Worm (Caenorhabditis elegans): ENCODE data around the gene oac-51.

- no peak for TF ChIP-seq ama-1 (optimal IDR thresholded peaks at IDR 0.05)
- no peak for TF ChIP-seq lin-11 (tag; optimal IDR thresholded peaks at IDR 0.05)
- TF ChIP-seq lin-39 (tag; optimal IDR thresholded peaks at IDR 0.05): no peak
- no peak for TF ChIP-seq aly-2 (tag; optimal IDR thresholded peaks at IDR 0.05)
- no peak for TF ChIP-seq alr-1 (tag; optimal IDR thresholded peaks at IDR 0.05)
- no peak for TF ChIP-seq lin-13 (GFP tag; optimal IDR thresholded peaks at IDR 0.05)
- TF ChIP-seq fos-1 (tag; optimal IDR thresholded peaks at IDR 0.05): no peak
- no peak for TF ChIP-seq nhr-23 (tag; optimal IDR thresholded peaks at IDR 0.05)
- TF ChIP-seq snpc-4 (tag; optimal IDR thresholded peaks at IDR 0.05): no peak
- no peak for TF ChIP-seq ztf-11 (tag; optimal IDR thresholded peaks at IDR 0.05)
- no peak for TF ChIP-seq unc-62 (GFP tag; optimal IDR thresholded peaks at IDR 0.05)
Observed at ce11 chrIV:4319473-4319872, 17.1 kb upstream of the oac-51 start.
